Worm (Caenorhabditis elegans) whole organism, L4/young adult: ENCODE measurements around the gene fbxb-53.

Source experiments
- dao-5 ChIP-seq: sonication (generic microtip); optimal IDR thresholded peaks from 2 replicates; lab custom pipeline; 2016; ENCODE audit warnings: missing genotype, missing genetic modification characterization, moderate library complexity, missing compliant biosample characterization
- him-1 ChIP-seq: sonication (generic microtip); optimal IDR thresholded peaks from 2 replicates; lab custom pipeline; 2016; ENCODE audit warnings: missing genotype, missing genetic modification reagents, missing genetic modification characterization, missing compliant biosample characterization

DNA sequence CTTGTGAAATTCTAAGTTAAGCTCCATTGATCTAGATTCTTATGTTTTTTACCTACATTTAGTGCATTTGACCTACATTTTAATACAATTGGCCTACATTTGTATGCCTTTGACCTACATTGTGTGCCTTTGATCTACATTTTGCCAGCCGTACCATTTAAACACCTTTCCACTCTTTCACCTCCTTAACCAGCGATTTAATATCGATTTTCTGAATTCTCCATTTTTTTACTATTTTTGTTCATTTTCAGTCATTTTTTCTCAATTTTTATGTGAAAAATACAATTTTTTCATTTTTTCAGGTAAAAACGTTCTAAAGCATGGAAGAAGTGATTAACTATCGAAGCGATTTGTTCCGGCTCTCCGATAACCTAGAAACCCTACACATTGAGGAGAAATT, 43.7 kb upstream of the fbxb-53 start, which contains the start of gene btb-7:
- no peak for TF ChIP-seq dao-5 (tag; lab: Kevin White, UChicago)
- TF ChIP-seq him-1 (tag; lab: Kevin White, UChicago): no peak
